Worm (Caenorhabditis elegans) whole organism, midembryonic: ENCODE results near the gene srw-62.
A peak's percentile ranks its signal among the peaks of the same experiment; 100 is the strongest.

ENCODE experiments used
- T22C8.4 ChIP-seq: fragments of 200-800 bp; sonication (Bioruptor generic); IDR thresholded peaks from 2 replicates; pipeline ENCODE4 v1.3.6; 2022; ENCODE audit warnings: missing genetic modification characterization, missing compliant biosample characterization
- cog-1 ChIP-seq: sonication (generic microtip); optimal IDR thresholded peaks from 2 replicates; lab custom pipeline; 2016; ENCODE audit warnings: missing genetic modification characterization, missing compliant biosample characterization
- flt-1 ChIP-seq: fragments of 200-800 bp; sonication (Bioruptor generic); IDR thresholded peaks from 2 replicates; pipeline ENCODE4 v1.3.6; 2022; ENCODE audit warnings: missing genetic modification characterization, missing compliant biosample characterization
- med-1 ChIP-seq: sonication (generic microtip); optimal IDR thresholded peaks from 2 replicates; lab custom pipeline; 2017; ENCODE audit warnings: missing genetic modification characterization, mild to moderate bottlenecking, missing compliant biosample characterization, antibody characterized with exemption, missing genetic modification reagents; ENCODE audit not compliant: insufficient read depth
- ztf-23 ChIP-seq: fragments of 200-800 bp; sonication (Bioruptor generic); IDR thresholded peaks from 2 replicates; pipeline ENCODE4 v1.3.6; 2022; ENCODE audit warnings: missing genetic modification reagents, missing genetic modification characterization, missing compliant biosample characterization

ce11 chrII:7809358-7809914 lies 15.8 kb upstream of the srw-62 start:
- no peak for TF ChIP-seq flt-1 (GFP tag; lab: Robert Waterston, UW)
- peak; percentile 85 for TF ChIP-seq cog-1 (tag; lab: Kevin White, UChicago)
- no peak for TF ChIP-seq med-1
- no peak for TF ChIP-seq ztf-23 (GFP tag; lab: Robert Waterston, UW)
- no peak for TF ChIP-seq T22C8.4
